Fruit fly (Drosophila melanogaster): ENCODE measurements around the gene Lam.

Lam gene

DNA sequence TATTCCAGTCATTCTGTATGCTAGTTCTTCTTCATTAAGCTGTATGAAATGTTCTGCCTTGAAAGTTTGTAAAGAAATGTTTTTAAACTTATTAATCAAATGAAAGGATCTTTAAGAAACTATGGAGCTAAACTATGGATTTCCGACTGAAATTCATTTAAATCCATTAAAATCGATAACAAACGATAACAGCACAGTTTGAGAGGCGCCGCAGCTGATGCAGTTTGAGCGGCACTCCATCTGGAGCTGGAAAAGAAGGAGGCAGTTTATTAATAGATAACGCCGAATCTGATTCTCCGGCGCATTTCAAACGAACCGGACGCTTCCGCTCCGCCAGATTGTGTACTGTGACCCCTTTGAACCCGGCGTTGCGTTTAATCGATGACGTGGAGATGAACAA lies 14.4 kb upstream of the Lam start, which contains the start of gene CG31915 (continued):
- TF ChIP-seq Sry-δ (GFP tag; optimal IDR thresholded peaks at IDR 0.05) (peak; percentile 29), CG34224 (GFP tag; IDR thresholded peaks at IDR 0.05; ENCODE audit: partially characterized antibody) (peak; percentile 62; the same call in 2 of the 3 replicates), stwl (tag; optimal IDR thresholded peaks at IDR 0.05) (peak; percentile 72), hb (GFP tag; IDR thresholded peaks at IDR 0.05; ENCODE audit: partially characterized antibody) (peak; percentile 85), knrl (GFP tag; IDR thresholded peaks at IDR 0.05; ENCODE audit: partially characterized antibody) (peak; percentile 51; the same call in 1 of the 3 replicates), BEAF-32 (GFP tag; optimal IDR thresholded peaks at IDR 0.05) (peak; percentile 8), crp (GFP tag; optimal IDR thresholded peaks at IDR 0.05) (peak; percentile 23 to 85), Hr78 (GFP tag; optimal IDR thresholded peaks at IDR 0.05) (peak in 1 of 2 experiments; percentile 81), CG2199 (GFP tag; IDR thresholded peaks at IDR 0.05) (0 out of 3 replicates have a peak, but pooled peaks have one; percentile 25), Bgb (GFP tag; IDR thresholded peaks at IDR 0.05; ENCODE audit: partially characterized antibody) (peak; percentile 83), CG17829 (tag; optimal IDR thresholded peaks at IDR 0.05) (peak; percentile 9), CG15514 (GFP tag; optimal IDR thresholded peaks at IDR 0.05) (peak; percentile 29), vnd (GFP tag; IDR thresholded peaks at IDR 0.05; ENCODE audit: partially characterized antibody) (peak; percentile 73; the same call in 2 of the 3 replicates), mld (GFP tag; IDR thresholded peaks at IDR 0.05; ENCODE audit: partially characterized antibody) (peak; percentile 68; the same call in 1 of the 3 replicates), CG2875 (GFP tag; optimal IDR thresholded peaks at IDR 0.05) (no peak), Opbp (GFP tag; IDR thresholded peaks at IDR 0.05; ENCODE audit: partially characterized antibody) (peak; percentile 75), sna (GFP tag; IDR thresholded peaks at IDR 0.05; ENCODE audit: partially characterized antibody) (0 out of 2 replicates have a peak, but pooled peaks have one; percentile 39), otp (GFP tag; IDR thresholded peaks at IDR 0.05) (peak; percentile 91), CG14860 (GFP tag; IDR thresholded peaks at IDR 0.05; ENCODE audit: partially characterized antibody) (peak; percentile 71), CG10274 (GFP tag; optimal IDR thresholded peaks at IDR 0.05) (no peak), hbn (GFP tag; IDR thresholded peaks at IDR 0.05; ENCODE audit: partially characterized antibody) (peak; percentile 51)

DNA sequence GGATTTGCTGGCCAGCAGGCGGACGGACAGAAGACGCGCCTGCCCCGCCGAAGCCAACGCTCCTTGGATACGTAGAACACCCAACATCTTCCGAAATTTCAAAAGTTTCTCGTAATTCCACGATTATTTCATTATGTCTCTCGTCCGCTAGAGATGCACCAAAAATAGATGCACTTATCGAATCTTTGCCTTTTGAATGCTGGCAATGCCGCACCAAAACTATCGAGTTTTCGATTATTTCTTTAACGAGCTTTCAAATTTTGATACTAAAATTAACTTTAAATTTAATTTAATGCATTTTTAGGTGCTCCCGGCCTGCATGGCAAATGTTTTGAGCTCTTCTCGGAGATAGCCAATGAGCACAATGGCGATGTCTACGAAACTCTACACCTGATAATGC lies 10.2 kb upstream of the Lam start, which contains the start of gene Coq6:
Gene Coq6 (minus strand): TSS at position 163 of the 400 bp plus-strand sequence.
- TF ChIP-seq CG8089 (GFP tag; optimal IDR thresholded peaks at IDR 0.05): no peak
- no peak for TF ChIP-seq Hr39 (optimal IDR thresholded peaks at IDR 0.05)
- TF ChIP-seq CG15479 (GFP tag; optimal IDR thresholded peaks at IDR 0.05): no peak
- TF ChIP-seq CG6654 (GFP tag; optimal IDR thresholded peaks at IDR 0.05): no peak
- TF ChIP-seq CG32767 (GFP tag; IDR thresholded peaks at IDR 0.05): no peak
- no peak for TF ChIP-seq gem (tag; optimal IDR thresholded peaks at IDR 0.05)
- TF ChIP-seq chm (GFP tag; IDR thresholded peaks at IDR 0.05): no peak
- TF ChIP-seq NC2β (GFP tag; optimal IDR thresholded peaks at IDR 0.05): no peak
- no peak for TF ChIP-seq exex (tag; optimal IDR thresholded peaks at IDR 0.05)
- TF ChIP-seq gce (GFP tag; IDR thresholded peaks at IDR 0.05): no peak
- TF ChIP-seq Xbp1 (GFP tag; optimal IDR thresholded peaks at IDR 0.05): no peak
- TF ChIP-seq Fer2 (tag; optimal IDR thresholded peaks at IDR 0.05): no peak
- no peak for TF ChIP-seq HLH54F (GFP tag; optimal IDR thresholded peaks at IDR 0.05)
- TF ChIP-seq CG11456 (GFP tag; IDR thresholded peaks at IDR 0.05): no peak
- TF ChIP-seq zfh2 (GFP tag; optimal IDR thresholded peaks at IDR 0.05): no peak
- no peak for TF ChIP-seq sd (tag; optimal IDR thresholded peaks at IDR 0.05)
- no peak for TF ChIP-seq croc (GFP tag; conservative IDR thresholded peaks at IDR 0.05)
- no peak for TF ChIP-seq CG6854 (GFP tag; optimal IDR thresholded peaks at IDR 0.05)
- no peak for TF ChIP-seq fu2 (GFP tag; optimal IDR thresholded peaks at IDR 0.05)
- no peak for TF ChIP-seq sima (GFP tag; optimal IDR thresholded peaks at IDR 0.05)
- no peak for TF ChIP-seq CHES-1-like (GFP tag; optimal IDR thresholded peaks at IDR 0.05)
- no peak for TF ChIP-seq CG2889 (GFP tag; IDR thresholded peaks at IDR 0.05)
- TF ChIP-seq CG34224 (GFP tag; IDR thresholded peaks at IDR 0.05; ENCODE audit: partially characterized antibody): peak; percentile 68
- TF ChIP-seq abd-A (tag; optimal IDR thresholded peaks at IDR 0.05): no peak
- no peak for TF ChIP-seq oc (tag; optimal IDR thresholded peaks at IDR 0.05)
- peak; percentile 96 for TF ChIP-seq CG9215 (GFP tag; IDR thresholded peaks at IDR 0.05)
- peak; percentile 39 for TF ChIP-seq CG14710 (tag; optimal IDR thresholded peaks at IDR 0.05)
- TF ChIP-seq phol (tag; optimal IDR thresholded peaks at IDR 0.05): no peak
- no peak for TF ChIP-seq kah (GFP tag; optimal IDR thresholded peaks at IDR 0.05)

Data from whole organism, embryonic.